Fruit fly (Drosophila melanogaster): Measurements from ENCODE around the gene GluRIIA.
A peak's percentile ranks its signal among the peaks of the same experiment; 100 is the strongest.

GluRIIA gene

dm6 chr2L:5523848-5524473 is 30.9 kb upstream of the GluRIIA start, which contains the start of the genes Vps52 and Elp4 (continued):
- TF ChIP-seq gce (GFP tag; IDR thresholded peaks at IDR 0.05) (no peak), bsh (GFP tag; optimal IDR thresholded peaks at IDR 0.05) (peak in 1 of 2 experiments; percentile 72), CG11093 (GFP tag; IDR thresholded peaks at IDR 0.05) (no peak), CG10959 (GFP tag; IDR thresholded peaks at IDR 0.05) (no peak), CG8359 (GFP tag; optimal IDR thresholded peaks at IDR 0.05; ENCODE audit: borderline replicate concordance) (no peak), toy (GFP tag; IDR thresholded peaks at IDR 0.05) (no peak), nau (GFP tag; optimal IDR thresholded peaks at IDR 0.05) (no peak), tgo (GFP tag; IDR thresholded peaks at IDR 0.05) (peak; percentile 79), wdn (GFP tag; IDR thresholded peaks at IDR 0.05) (peak; percentile 63), CG7372 (GFP tag; IDR thresholded peaks at IDR 0.05) (peak; percentile 73), CG2199 (GFP tag; IDR thresholded peaks at IDR 0.05) (no peak), Side (GFP tag; optimal IDR thresholded peaks at IDR 0.05) (peak; percentile 14), ttk (GFP tag; IDR thresholded peaks at IDR 0.05) (peak; percentile 58), NC2α (GFP tag; optimal IDR thresholded peaks at IDR 0.05) (no peak), disco-r (GFP tag; optimal IDR thresholded peaks at IDR 0.05) (no peak), CG17802 (tag; optimal IDR thresholded peaks at IDR 0.05) (peak; percentile 41), crc (GFP tag; optimal IDR thresholded peaks at IDR 0.05) (peak; percentile 35), CG33213 (GFP tag; optimal IDR thresholded peaks at IDR 0.05) (peak; percentile 16), lab (GFP tag; optimal IDR thresholded peaks at IDR 0.05) (no peak), tna (GFP tag; IDR thresholded peaks at IDR 0.05; ENCODE audit: partially characterized antibody) (peak; percentile 64), CG10654 (GFP tag; optimal IDR thresholded peaks at IDR 0.05) (peak; percentile 65), CG8765 (GFP tag; IDR thresholded peaks at IDR 0.05) (no peak), cwo (GFP tag; optimal IDR thresholded peaks at IDR 0.05) (peak; percentile 40), CG11504 (tag; optimal IDR thresholded peaks at IDR 0.05) (no peak), Mrtf (GFP tag; IDR thresholded peaks at IDR 0.05) (no peak; the same call in 2 of the 3 replicates), ac (GFP tag; optimal IDR thresholded peaks at IDR 0.05) (no peak), ranshi (GFP tag; IDR thresholded peaks at IDR 0.05) (peak; percentile 57; the same call in 1 of the 2 replicates), Med (GFP tag) (peak; percentile 86), CG8281 (tag; optimal IDR thresholded peaks at IDR 0.05) (no peak), Deaf1 (tag; optimal IDR thresholded peaks at IDR 0.05) (peak; percentile 51), Hr51 (GFP tag; optimal IDR thresholded peaks at IDR 0.05) (peak in 1 of 2 experiments; percentile 41), Awh (GFP tag; IDR thresholded peaks at IDR 0.05) (no peak), CG6254 (GFP tag; optimal IDR thresholded peaks at IDR 0.05) (peak; percentile 18), CG7928 (GFP tag; optimal IDR thresholded peaks at IDR 0.05) (no peak), CG15696 (tag; optimal IDR thresholded peaks at IDR 0.05) (peak; percentile 70), mam (GFP tag; optimal IDR thresholded peaks at IDR 0.05) (peak; percentile 58), danr (GFP tag; IDR thresholded peaks at IDR 0.05) (no peak), shn (GFP tag; optimal IDR thresholded peaks at IDR 0.05) (peak; percentile 14), CG2889 (GFP tag; IDR thresholded peaks at IDR 0.05) (peak; percentile 47; the same call in 1 of the 3 replicates), CG17359 (tag; optimal IDR thresholded peaks at IDR 0.05) (peak; percentile 75), sug (tag; optimal IDR thresholded peaks at IDR 0.05) (peak; percentile 85), MBD-R2 (GFP tag; IDR thresholded peaks at IDR 0.05) (peak; percentile 67), CG15514 (GFP tag; optimal IDR thresholded peaks at IDR 0.05) (peak; percentile 39), gsb (GFP tag; IDR thresholded peaks at IDR 0.05) (no peak), Bdp1 (GFP tag; optimal IDR thresholded peaks at IDR 0.05) (no peak), az2 (GFP tag; optimal IDR thresholded peaks at IDR 0.05) (peak; percentile 77), Meics (GFP tag; optimal IDR thresholded peaks at IDR 0.05) (peak; percentile 77), HHEX (GFP tag; optimal IDR thresholded peaks at IDR 0.05) (peak; percentile 63), Mes4 (GFP tag; optimal IDR thresholded peaks at IDR 0.05) (peak; percentile 17), bigmax (GFP tag; optimal IDR thresholded peaks at IDR 0.05) (no peak)
